Fruit fly (Drosophila melanogaster) whole organism, prepupa: ENCODE data around the gene jet.

Experiments
- CG10631 ChIP-seq: fragments of 200-800 bp; sonication (Bioruptor generic); optimal IDR thresholded peaks from 2 replicates; lab custom pipeline; 2016; ENCODE audit warnings: missing biosample characterization, missing genetic modification characterization
- CG6276 ChIP-seq: fragments of 200-800 bp; sonication (Bioruptor generic); optimal IDR thresholded peaks from 2 replicates; lab custom pipeline; 2017; ENCODE audit warnings: missing biosample characterization, mild to moderate bottlenecking, missing genetic modification characterization
- Eip78C ChIP-seq: fragments of 200-800 bp; sonication (Bioruptor generic); peaks from one replicate; lab custom pipeline; 2016; ENCODE audit warnings: missing biosample characterization, missing genetic modification characterization
- svp ChIP-seq: fragments of 200-800 bp; sonication (Bioruptor generic); peaks from one replicate; lab custom pipeline; 2016; ENCODE audit warnings: missing biosample characterization, missing genetic modification characterization

DNA sequence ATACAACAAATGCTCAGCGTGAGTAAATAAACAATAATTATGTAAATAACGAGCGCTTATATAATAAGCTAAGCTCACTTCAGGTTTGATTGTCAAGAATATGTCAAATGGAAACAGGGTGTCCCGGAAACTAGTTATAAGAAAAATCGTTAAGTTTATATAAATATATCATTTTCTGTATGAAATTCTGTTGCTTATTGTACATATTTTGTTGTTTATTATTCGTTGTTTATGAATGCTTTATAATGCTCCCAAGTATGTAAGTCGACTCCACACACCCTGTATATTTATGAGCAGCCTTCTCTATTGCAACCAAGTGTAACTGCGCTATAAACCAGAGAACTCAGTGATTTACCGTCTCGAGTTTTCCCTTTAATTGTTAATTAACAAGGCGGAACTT, 19.0 kb downstream of the jet start:
- TF ChIP-seq Eip78C (peak; percentile 56), svp (no peak), CG6276 (GFP tag; lab: Kevin White, UChicago) (no peak), CG10631 (GFP tag; lab: Kevin White, UChicago) (no peak)
